Worm (Caenorhabditis elegans) whole organism, L1 larva: ENCODE measurements around the gene slc-25A32.
A peak's percentile ranks its signal among the peaks of the same experiment; 100 is the strongest.

Experiments used
- C34B4.2 ChIP-seq: sonication (generic microtip); optimal IDR thresholded peaks from 2 replicates; lab custom pipeline; 2017; ENCODE audit warnings: mild to moderate bottlenecking, missing genetic modification characterization, missing compliant biosample characterization
- blmp-1 ChIP-seq: fragments of 150-350 bp; optimal IDR thresholded peaks from 2 replicates; lab custom pipeline; 2014; ENCODE audit warnings: missing biosample characterization, missing genetic modification characterization
- ceh-63 ChIP-seq: fragments of 200-800 bp; sonication (Bioruptor generic); optimal IDR thresholded peaks from 2 replicates; lab custom pipeline; 2018; ENCODE audit warnings: mild to moderate bottlenecking, missing genetic modification characterization, missing compliant biosample characterization
- ceh-88 ChIP-seq: fragments of 200-800 bp; sonication (Bioruptor generic); IDR thresholded peaks from 2 replicates; pipeline ENCODE4 v1.3.6; 2022; ENCODE audit warnings: missing genetic modification characterization, missing compliant biosample characterization
- ces-1 ChIP-seq: fragments of 150-350 bp; optimal IDR thresholded peaks from 2 replicates; lab custom pipeline; 2014; ENCODE audit warnings: missing biosample characterization, missing genetic modification reagents, missing genetic modification characterization
- dpl-1 ChIP-seq, 3 experiments: fragments of 150-350 bp in 2 of 3; sonication (generic microtip) in 1 of 3; optimal IDR thresholded peaks; 2 replicates each; lab custom pipeline; 2014 to 2017; ENCODE audit warnings: missing biosample characterization in 3 of 3, missing genetic modification characterization in 3 of 3, missing genetic modification reagents in 3 of 3
- efl-1 ChIP-seq, 4 experiments: fragments of 150-350 bp; optimal IDR thresholded peaks in 3 of 4; peaks in 1 of 4; 1 replicate in 1 of 4; 2 replicates in 3 of 4; lab custom pipeline; 2014; ENCODE audit warnings: missing biosample characterization in 2 of 4, missing genetic modification characterization in 2 of 4, missing genetic modification reagents in 2 of 4
- efl-3 ChIP-seq: fragments of 200-800 bp; sonication (Bioruptor generic); optimal IDR thresholded peaks from 2 replicates; lab custom pipeline; 2018; ENCODE audit warnings: mild to moderate bottlenecking, missing genetic modification characterization, missing compliant biosample characterization
- egl-27 ChIP-seq, 2 experiments: fragments of 150-350 bp in 1 of 2; sonication (generic microtip); optimal IDR thresholded peaks; 3 replicates each; lab custom pipeline; 2017 to 2018; ENCODE audit warnings: missing biosample characterization in 2 of 2, missing genetic modification characterization in 2 of 2, missing genetic modification reagents in 2 of 2
- elt-2 ChIP-seq: sonication (generic microtip); optimal IDR thresholded peaks from 2 replicates; lab custom pipeline; 2016; ENCODE audit warnings: missing genetic modification characterization, mild to moderate bottlenecking, inconsistent platforms, missing compliant biosample characterization, missing genetic modification reagents
- elt-3 ChIP-seq, 6 experiments: fragments of 150-350 bp in 1 of 6; sonication (generic microtip); optimal IDR thresholded peaks; 2 replicates each; lab custom pipeline; 2017 to 2018; ENCODE audit warnings: missing biosample characterization in 6 of 6, missing genetic modification characterization in 6 of 6, inconsistent platforms in 1 of 6
- fkh-10 ChIP-seq: sonication (generic microtip); optimal IDR thresholded peaks from 2 replicates; lab custom pipeline; 2017; ENCODE audit warnings: missing biosample characterization, missing genetic modification reagents, missing genetic modification characterization
- fkh-8 ChIP-seq: sonication (generic microtip); optimal IDR thresholded peaks from 2 replicates; lab custom pipeline; 2016; ENCODE audit warnings: mild to moderate bottlenecking, missing genetic modification characterization, missing compliant biosample characterization
- fos-1 ChIP-seq: fragments of 150-350 bp; optimal IDR thresholded peaks from 2 replicates; lab custom pipeline; 2014; ENCODE audit warnings: missing biosample characterization, missing genetic modification characterization
- grh-1 ChIP-seq: fragments of 200-800 bp; sonication (Bioruptor generic); IDR thresholded peaks from 2 replicates; pipeline ENCODE4 v1.3.6; 2022; ENCODE audit warnings: missing genetic modification reagents, missing genetic modification characterization, missing compliant biosample characterization
- irx-1 ChIP-seq: sonication (generic microtip); optimal IDR thresholded peaks from 2 replicates; lab custom pipeline; 2016; ENCODE audit warnings: missing genetic modification characterization, missing compliant biosample characterization
- lin-14 ChIP-seq: fragments of 200-800 bp; sonication (Bioruptor generic); optimal IDR thresholded peaks from 2 replicates; lab custom pipeline; 2018; ENCODE audit warnings: mild to moderate bottlenecking, missing genetic modification characterization, moderate library complexity, missing compliant biosample characterization
- lin-35 ChIP-seq, 2 experiments: fragments of 150-350 bp; optimal IDR thresholded peaks; 2 replicates each; lab custom pipeline; 2014; ENCODE audit warnings: missing biosample characterization in 2 of 2, missing genetic modification characterization in 2 of 2, missing genetic modification reagents in 2 of 2
- lin-39 ChIP-seq: fragments of 150-350 bp; optimal IDR thresholded peaks from 2 replicates; lab custom pipeline; 2014; ENCODE audit warnings: missing biosample characterization, missing genetic modification reagents, missing genetic modification characterization
- lsy-2 ChIP-seq, 2 experiments: fragments of 150-350 bp; optimal IDR thresholded peaks; 2 replicates each; lab custom pipeline; 2014; ENCODE audit warnings: missing biosample characterization in 2 of 2, missing genetic modification characterization in 2 of 2
- mab-9 ChIP-seq: fragments of 200-800 bp; sonication (Bioruptor generic); IDR thresholded peaks from 2 replicates; pipeline ENCODE4 v1.3.6; 2022; ENCODE audit warnings: missing genetic modification reagents, missing genetic modification characterization, missing compliant biosample characterization
- mep-1 ChIP-seq: fragments of 150-350 bp; optimal IDR thresholded peaks from 2 replicates; lab custom pipeline; 2014; ENCODE audit warnings: missing biosample characterization, missing genetic modification characterization
- nhr-19 ChIP-seq: fragments of 200-800 bp; sonication (Bioruptor generic); conservative IDR thresholded peaks from 2 replicates; pipeline ENCODE4 v1.3.6; 2022; ENCODE audit warnings: missing genetic modification characterization, missing compliant biosample characterization
- nhr-28 ChIP-seq: fragments of 150-350 bp; optimal IDR thresholded peaks from 2 replicates; lab custom pipeline; 2014; ENCODE audit warnings: missing biosample characterization, missing genetic modification characterization
- nhr-47 ChIP-seq: sonication (generic microtip); optimal IDR thresholded peaks from 2 replicates; lab custom pipeline; 2016; ENCODE audit warnings: mild to moderate bottlenecking, missing genetic modification characterization, moderate library complexity, missing compliant biosample characterization
- nhr-71 ChIP-seq: sonication (generic microtip); optimal IDR thresholded peaks from 2 replicates; lab custom pipeline; 2016; ENCODE audit warnings: mild to moderate bottlenecking, missing genetic modification characterization, moderate library complexity, missing compliant biosample characterization
- nhr-85 ChIP-seq: sonication (generic microtip); peaks from one replicate; lab custom pipeline; 2016; ENCODE audit warnings: missing genetic modification characterization, inconsistent platforms, missing compliant biosample characterization
- nhr-90 ChIP-seq: sonication (generic microtip); optimal IDR thresholded peaks from 2 replicates; lab custom pipeline; 2016; ENCODE audit warnings: mild to moderate bottlenecking, missing genetic modification characterization, missing compliant biosample characterization; ENCODE audit not compliant: poor library complexity
- pqm-1 ChIP-seq: sonication (generic microtip); optimal IDR thresholded peaks from 3 replicates; lab custom pipeline; 2017; ENCODE audit warnings: missing biosample characterization, missing genetic modification characterization
- rnt-1 ChIP-seq: sonication (generic microtip); optimal IDR thresholded peaks from 2 replicates; lab custom pipeline; 2016; ENCODE audit warnings: mild to moderate bottlenecking, missing genetic modification characterization, moderate library complexity, missing compliant biosample characterization
- skn-1 ChIP-seq: fragments of 150-350 bp; optimal IDR thresholded peaks from 2 replicates; lab custom pipeline; 2014; ENCODE audit warnings: missing biosample characterization, missing genetic modification characterization
- snpc-4 ChIP-seq: fragments of 150-350 bp; optimal IDR thresholded peaks from 2 replicates; lab custom pipeline; 2014; ENCODE audit warnings: missing biosample characterization, missing genetic modification characterization
- sox-4 ChIP-seq: sonication (generic microtip); optimal IDR thresholded peaks from 2 replicates; lab custom pipeline; 2016; ENCODE audit warnings: missing genetic modification characterization, missing compliant biosample characterization
- sptf-1 ChIP-seq: fragments of 150-350 bp; optimal IDR thresholded peaks from 2 replicates; lab custom pipeline; 2014; ENCODE audit warnings: missing biosample characterization, missing genetic modification characterization
- tlp-1 ChIP-seq: fragments of 150-350 bp; optimal IDR thresholded peaks from 2 replicates; lab custom pipeline; 2014; ENCODE audit warnings: missing biosample characterization, missing genetic modification characterization
- unc-130 ChIP-seq: fragments of 150-350 bp; optimal IDR thresholded peaks from 2 replicates; lab custom pipeline; 2017; ENCODE audit warnings: missing biosample characterization, missing genetic modification characterization, inconsistent platforms
- vab-15 ChIP-seq: sonication (generic microtip); optimal IDR thresholded peaks from 2 replicates; lab custom pipeline; 2017; ENCODE audit warnings: missing genotype, mild to moderate bottlenecking, missing genetic modification characterization, missing compliant biosample characterization
- xbp-1 ChIP-seq: sonication (generic microtip); optimal IDR thresholded peaks from 2 replicates; lab custom pipeline; 2016; ENCODE audit warnings: missing genetic modification characterization, missing compliant biosample characterization

Gene slc-25A32

ce11 chrII:8266559-8266958, 9.5 kb upstream of the slc-25A32 start:
- no peak for TF ChIP-seq C34B4.2 (tag; lab: Kevin White, UChicago)
- no peak for TF ChIP-seq fkh-8 (tag; lab: Kevin White, UChicago)
- no peak for TF ChIP-seq nhr-71 (tag; lab: Kevin White, UChicago)
- peak; percentile 8 for TF ChIP-seq pqm-1
- peak; percentile 73 for TF ChIP-seq elt-2 (tag; lab: Kevin White, UChicago)
- no peak for TF ChIP-seq nhr-19
- no peak for TF ChIP-seq skn-1 (tag; lab: Kevin White, UChicago)
- TF ChIP-seq xbp-1 (tag; lab: Kevin White, UChicago), result no peak
- peak in 1 of 6 experiments; percentile 17 for TF ChIP-seq elt-3 (tag; optimal IDR thresholded peaks at IDR 0.05; lab: Kevin White, UChicago)
- TF ChIP-seq lin-39, result no peak
- no peak for TF ChIP-seq efl-1 (optimal IDR thresholded peaks at IDR 0.05; lab: Kevin White, UChicago)
- peak in 1 of 2 experiments; percentile 45 for TF ChIP-seq efl-1 (GFP tag; optimal IDR thresholded peaks at IDR 0.05 in 1 of 2; lab: Kevin White, UChicago)
- peak; percentile 16 for TF ChIP-seq lin-14 (GFP tag; lab: Kevin White, UChicago)
- peak; percentile 33 for TF ChIP-seq blmp-1

ce11 chrII:8267679-8268078, 8.4 kb upstream of the slc-25A32 start:
- TF ChIP-seq mep-1 (no peak), fkh-10 (GFP tag; lab: Kevin White, UChicago) (no peak), nhr-47 (tag; lab: Kevin White, UChicago) (no peak), lin-35 (GFP tag; optimal IDR thresholded peaks at IDR 0.05; lab: Kevin White, UChicago) (peak in 1 of 2 experiments; percentile 1), rnt-1 (tag; lab: Kevin White, UChicago) (no peak), fos-1 (tag; lab: Kevin White, UChicago) (no peak), nhr-85 (tag; lab: Kevin White, UChicago) (peak; percentile 13), unc-130 (no peak), irx-1 (tag; lab: Kevin White, UChicago) (no peak), dpl-1 (GFP tag; optimal IDR thresholded peaks at IDR 0.05; lab: Kevin White, UChicago) (no peak), grh-1 (GFP tag; lab: Robert Waterston, UW) (peak; percentile 37; the same call in 1 of the 2 replicates), egl-27 (tag; optimal IDR thresholded peaks at IDR 0.05; lab: Kevin White, UChicago) (no peak), blmp-1 (peak; percentile 37), ceh-63 (GFP tag; lab: Kevin White, UChicago) (no peak), mab-9 (no peak), lin-39 (no peak), pqm-1 (no peak), xbp-1 (tag; lab: Kevin White, UChicago) (no peak), tlp-1 (tag; lab: Kevin White, UChicago) (no peak), vab-15 (no peak), sptf-1 (tag; lab: Kevin White, UChicago) (no peak)

- TF ChIP-seq ces-1 (GFP tag; lab: Kevin White, UChicago) (no peak), blmp-1 (no peak), nhr-28 (no peak), snpc-4 (no peak), nhr-90 (tag; lab: Kevin White, UChicago) (no peak), C34B4.2 (tag; lab: Kevin White, UChicago) (no peak), nhr-85 (tag; lab: Kevin White, UChicago) (no peak), grh-1 (GFP tag; lab: Robert Waterston, UW) (no peak)
Observed at ce11 chrII:8269351-8269750, 6.7 kb upstream of the slc-25A32 start, which contains the start of gene K01C8.2. Gene K01C8.2, minus strand, starts transcription at chrII:8269451.

ce11 chrII:8269855-8270647, 6.0 kb upstream of the slc-25A32 start, which contains the start of gene tdc-1:
Gene tdc-1, plus strand, starts transcription at chrII:8270597.
- TF ChIP-seq ceh-88 (no peak), efl-3 (GFP tag; lab: Kevin White, UChicago) (no peak), skn-1 (tag; lab: Kevin White, UChicago) (no peak), efl-1 (optimal IDR thresholded peaks at IDR 0.05; lab: Kevin White, UChicago) (no peak), efl-1 (GFP tag; optimal IDR thresholded peaks at IDR 0.05 in 1 of 2; lab: Kevin White, UChicago) (peak in 1 of 2 experiments; percentile 66), nhr-71 (tag; lab: Kevin White, UChicago) (no peak), sox-4 (no peak), elt-2 (tag; lab: Kevin White, UChicago) (peak; percentile 20), lsy-2 (tag; optimal IDR thresholded peaks at IDR 0.05; lab: Kevin White, UChicago) (no peak)
